Fruit fly (Drosophila melanogaster) whole organism, embryonic: Measurements from ENCODE around the gene Pex16.

ENCODE experiments used
- CG15514 ChIP-seq: fragments of 200-800 bp; sonication (Bioruptor generic); optimal IDR thresholded peaks from 3 replicates; lab custom pipeline; 2017; ENCODE audit warnings: missing biosample characterization, missing genetic modification characterization, mild to moderate bottlenecking, moderate library complexity, missing genetic modification reagents
- CG31224 ChIP-seq: fragments of 200-800 bp; sonication (Bioruptor generic); IDR thresholded peaks from 2 replicates; pipeline ENCODE4 v1.3.6; 2022; ENCODE audit warnings: missing biosample characterization, missing genetic modification characterization
- CG3838 ChIP-seq: fragments of 200-800 bp; sonication (Bioruptor generic); optimal IDR thresholded peaks from 3 replicates; lab custom pipeline; 2016; ENCODE audit warnings: missing biosample characterization, missing genetic modification characterization
- Fer2 ChIP-seq: fragments of 200-800 bp; sonication (Bioruptor generic); optimal IDR thresholded peaks from 2 replicates; lab custom pipeline; 2018; ENCODE audit warnings: missing biosample characterization, mild to moderate bottlenecking, missing genetic modification characterization, moderate library complexity
- stwl ChIP-seq: fragments of 200-800 bp; sonication (Bioruptor generic); optimal IDR thresholded peaks from 3 replicates; lab custom pipeline; 2018; ENCODE audit warnings: missing biosample characterization, mild to moderate bottlenecking, missing genetic modification characterization, moderate library complexity
- vnd ChIP-seq: fragments of 200-800 bp; sonication (Bioruptor generic); IDR thresholded peaks from 3 replicates; pipeline ENCODE4 v1.3.6; 2022; ENCODE audit warnings: missing biosample characterization, missing genetic modification characterization; ENCODE audit not compliant: partially characterized antibody
- z ChIP-seq: fragments of 200-800 bp; sonication (Bioruptor generic); IDR thresholded peaks from 3 replicates; pipeline ENCODE4 v1.3.6; 2022; ENCODE audit warnings: missing biosample characterization, missing genetic modification characterization

dm6 chr3L:20752964-20753363 is 25.1 kb downstream of the Pex16 start:
- TF ChIP-seq CG31224 (GFP tag; lab: Robert Waterston, UW) (no peak), Fer2 (tag; lab: Kevin White, UChicago) (no peak), z (GFP tag; lab: Robert Waterston, UW) (no peak), stwl (tag; lab: Kevin White, UChicago) (no peak), CG15514 (GFP tag; lab: Kevin White, UChicago) (no peak), CG3838 (GFP tag; lab: Kevin White, UChicago) (no peak), vnd (GFP tag; lab: Robert Waterston, UW) (no peak)
